Worm (Caenorhabditis elegans): ENCODE measurements around the gene nhr-145.
"Not testable (repeated sequence)": the region's sequence is repeated elsewhere in the genome, so short reads cannot be mapped to it uniquely, and the experiment has no call there.

ce11 chrV:19075157-19075556, 12.4 kb upstream of the nhr-145 start:
- TF ChIP-seq ztf-23 (GFP tag; IDR thresholded peaks at IDR 0.05); ref-1 (GFP tag; conservative IDR thresholded peaks at IDR 0.05); klf-2 (GFP tag; conservative IDR thresholded peaks at IDR 0.05); ztf-29 (GFP tag; IDR thresholded peaks at IDR 0.05); flt-1 (GFP tag; IDR thresholded peaks at IDR 0.05); tab-1 (GFP tag; IDR thresholded peaks at IDR 0.05); cog-1 (tag; optimal IDR thresholded peaks at IDR 0.05): not testable (repeated sequence)

All from whole organism, midembryonic.